Worm (Caenorhabditis elegans) whole organism, early embryonic: Measurements from ENCODE around the gene F54D5.9.

ENCODE experiments used
- hmbx-1 ChIP-seq: sonication (generic microtip); optimal IDR thresholded peaks from 2 replicates; lab custom pipeline; 2016; ENCODE audit warnings: mild to moderate bottlenecking, missing genetic modification characterization, missing compliant biosample characterization
- scrt-1 ChIP-seq: fragments of 200-800 bp; sonication (Bioruptor generic); IDR thresholded peaks from 2 replicates; pipeline ENCODE4 v1.3.6; 2022; ENCODE audit warnings: missing genetic modification characterization, missing compliant biosample characterization

- TF ChIP-seq hmbx-1 (tag; lab: Kevin White, UChicago) (no peak), scrt-1 (GFP tag; lab: Robert Waterston, UW) (no peak)
These were observed 2.2 kb downstream of the F54D5.9 start, which contains the start of gene gtf-2E2 for ce11 chrII:11542385-11542784.
